Worm (Caenorhabditis elegans) whole organism, L4 larva: ENCODE data around the gene C15H11.1.

Experiments
- fos-1 ChIP-seq: fragments of 150-350 bp; optimal IDR thresholded peaks from 2 replicates; lab custom pipeline; 2014; ENCODE audit warnings: missing biosample characterization, missing genetic modification characterization
- nhr-11 ChIP-seq: fragments of 150-350 bp; optimal IDR thresholded peaks from 2 replicates; lab custom pipeline; 2014; ENCODE audit warnings: missing biosample characterization, missing genetic modification characterization
- nhr-111 ChIP-seq: fragments of 200-800 bp; sonication (Bioruptor generic); optimal IDR thresholded peaks from 2 replicates; lab custom pipeline; 2018; ENCODE audit warnings: mild to moderate bottlenecking, missing genetic modification characterization, missing compliant biosample characterization

DNA sequence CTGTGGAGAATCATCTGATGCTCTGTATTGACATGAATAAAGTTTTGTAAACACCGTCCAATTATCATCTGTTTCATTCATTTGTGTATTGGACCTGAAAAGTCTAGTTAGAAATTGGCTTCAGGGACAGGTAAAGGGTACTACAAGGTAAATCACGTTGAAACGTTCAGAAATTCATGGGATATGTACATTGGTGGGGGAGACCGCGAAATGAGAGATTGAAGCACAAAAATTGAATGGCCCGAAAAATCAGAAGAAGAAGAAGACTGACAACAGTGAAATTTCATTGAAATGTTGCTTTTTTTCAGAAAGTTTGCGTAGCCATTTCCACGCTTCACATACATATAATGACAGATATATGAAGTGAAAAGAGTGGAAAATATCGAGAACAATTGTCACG lies 14.6 kb upstream of the C15H11.1 start, which contains the start of gene npr-43:
- TF ChIP-seq fos-1 (tag; lab: Kevin White, UChicago) (no peak), nhr-11 (tag; lab: Kevin White, UChicago) (no peak), nhr-111 (no peak)
